Worm (Caenorhabditis elegans) whole organism, early embryonic: ENCODE data around the gene Y54G2A.32.

Experiments used
- B0310.2 ChIP-seq: sonication (generic microtip); optimal IDR thresholded peaks from 2 replicates; lab custom pipeline; 2016; ENCODE audit warnings: mild to moderate bottlenecking, missing genetic modification characterization, missing compliant biosample characterization
- F13C5.2 ChIP-seq: sonication (generic microtip); optimal IDR thresholded peaks from 2 replicates; lab custom pipeline; 2017; ENCODE audit warnings: mild to moderate bottlenecking, missing genetic modification characterization, inconsistent platforms, missing compliant biosample characterization
- aly-1 ChIP-seq: sonication (generic microtip); optimal IDR thresholded peaks from 2 replicates; lab custom pipeline; 2016; ENCODE audit warnings: missing genetic modification characterization, missing compliant biosample characterization
- ama-1 ChIP-seq: fragments of 150-350 bp; optimal IDR thresholded peaks from 2 replicates; lab custom pipeline; 2014
- ceh-13 ChIP-seq: fragments of 200-800 bp; sonication (Bioruptor generic); optimal IDR thresholded peaks from 2 replicates; lab custom pipeline; 2018; ENCODE audit warnings: mild to moderate bottlenecking, missing genetic modification characterization, missing compliant biosample characterization
- ceh-36 ChIP-seq: sonication (generic microtip); optimal IDR thresholded peaks from 2 replicates; lab custom pipeline; 2016; ENCODE audit warnings: missing genetic modification characterization, inconsistent platforms, missing compliant biosample characterization
- ets-7 ChIP-seq: sonication (generic microtip); optimal IDR thresholded peaks from 2 replicates; lab custom pipeline; 2016; ENCODE audit warnings: missing genotype, missing genetic modification characterization, missing compliant biosample characterization
- flt-1 ChIP-seq: fragments of 200-800 bp; sonication (Bioruptor generic); IDR thresholded peaks from 2 replicates; pipeline ENCODE4 v1.3.6; 2022; ENCODE audit warnings: missing genetic modification characterization, missing compliant biosample characterization
- hmbx-1 ChIP-seq: sonication (generic microtip); optimal IDR thresholded peaks from 2 replicates; lab custom pipeline; 2016; ENCODE audit warnings: mild to moderate bottlenecking, missing genetic modification characterization, missing compliant biosample characterization
- hmg-4 ChIP-seq: fragments of 200-800 bp; sonication (Bioruptor generic); optimal IDR thresholded peaks from 2 replicates; lab custom pipeline; 2018; ENCODE audit warnings: mild to moderate bottlenecking, missing genetic modification characterization, missing compliant biosample characterization
- hnd-1 ChIP-seq: sonication (generic microtip); optimal IDR thresholded peaks from 2 replicates; lab custom pipeline; 2016; ENCODE audit warnings: missing genetic modification characterization, missing compliant biosample characterization
- pes-1 ChIP-seq: fragments of 200-800 bp; sonication (Bioruptor generic); IDR thresholded peaks from 2 replicates; pipeline ENCODE4 v1.3.6; 2022; ENCODE audit warnings: missing genetic modification reagents, missing genetic modification characterization, missing compliant biosample characterization
- scrt-1 ChIP-seq: fragments of 200-800 bp; sonication (Bioruptor generic); IDR thresholded peaks from 2 replicates; pipeline ENCODE4 v1.3.6; 2022; ENCODE audit warnings: missing genetic modification characterization, missing compliant biosample characterization
- sea-1 ChIP-seq: fragments of 200-800 bp; sonication (Bioruptor generic); conservative IDR thresholded peaks from 2 replicates; pipeline ENCODE4 v1.3.6; 2022; ENCODE audit warnings: missing genetic modification characterization, missing compliant biosample characterization
- tbx-11 ChIP-seq: fragments of 200-800 bp; sonication (Bioruptor generic); IDR thresholded peaks from 2 replicates; pipeline ENCODE4 v1.3.6; 2022; ENCODE audit warnings: missing genetic modification characterization, missing compliant biosample characterization
- tbx-37 ChIP-seq: fragments of 200-800 bp; sonication (Bioruptor generic); conservative IDR thresholded peaks from 2 replicates; pipeline ENCODE4 v1.3.6; 2022; ENCODE audit warnings: missing genetic modification reagents, missing genetic modification characterization, missing compliant biosample characterization
- tra-4 ChIP-seq: sonication (generic microtip); optimal IDR thresholded peaks from 2 replicates; lab custom pipeline; 2017; ENCODE audit warnings: missing genetic modification characterization, missing compliant biosample characterization

Gene Y54G2A.32

DNA sequence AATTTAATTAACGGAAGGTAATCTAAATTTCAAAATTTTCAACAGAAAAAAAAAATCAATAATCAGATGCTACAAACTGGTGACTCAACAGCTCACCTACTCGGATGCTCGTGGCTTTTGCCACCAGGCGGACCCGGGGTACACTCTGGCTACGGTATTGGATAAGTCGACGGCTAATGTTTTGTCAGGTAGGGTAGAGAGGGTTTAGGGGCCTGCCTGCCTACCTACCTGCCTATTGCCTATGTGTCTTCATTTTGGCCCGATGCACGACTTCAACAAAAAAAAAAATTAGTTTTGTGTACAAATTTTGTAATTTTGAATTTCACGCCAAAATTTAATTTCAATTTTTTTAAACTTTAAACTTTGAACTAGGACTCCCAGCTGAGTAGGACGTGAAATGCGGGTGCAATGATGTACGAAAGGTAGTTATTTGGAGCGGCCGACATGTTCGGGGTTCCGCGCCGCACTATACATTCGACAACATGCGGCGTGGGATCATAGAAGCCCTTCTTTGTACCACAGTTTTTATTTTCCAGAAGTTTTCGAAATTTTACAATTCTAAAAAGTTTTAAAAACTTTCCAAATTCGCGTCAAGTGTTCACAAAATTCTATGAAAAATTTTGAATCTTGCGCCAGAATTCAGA is 21.8 kb downstream of the Y54G2A.32 start:
- TF ChIP-seq hmbx-1 (tag; lab: Kevin White, UChicago): no peak
- TF ChIP-seq sea-1 (GFP tag; lab: Robert Waterston, UW): no peak
- TF ChIP-seq aly-1 (tag; lab: Kevin White, UChicago): no peak

DNA sequence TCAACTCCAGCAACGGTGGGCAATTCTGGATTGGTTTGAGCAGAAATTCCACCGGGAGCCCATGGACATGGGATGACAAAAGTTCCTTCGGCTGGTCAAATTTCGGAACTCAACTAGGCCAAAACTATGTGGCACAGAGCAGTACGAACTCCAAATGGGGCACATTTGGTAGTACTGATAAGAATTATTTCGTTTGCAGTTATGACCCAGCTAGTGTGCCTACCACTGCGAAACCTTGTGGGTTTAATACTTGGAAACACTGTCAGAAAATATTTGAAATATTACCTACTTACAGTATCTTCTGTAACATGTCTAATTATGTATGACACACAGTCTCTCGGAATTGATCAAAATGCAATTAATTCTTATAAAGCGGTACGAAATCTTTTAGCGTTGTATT is 22.6 kb downstream of the Y54G2A.32 start:
- no peak for TF ChIP-seq hmg-4 (GFP tag; lab: Kevin White, UChicago)
- TF ChIP-seq aly-1 (tag; lab: Kevin White, UChicago): no peak
- no peak for TF ChIP-seq hmbx-1 (tag; lab: Kevin White, UChicago)
- no peak for TF ChIP-seq ama-1 (lab: Kevin White, UChicago)
- no peak for TF ChIP-seq ceh-13

DNA sequence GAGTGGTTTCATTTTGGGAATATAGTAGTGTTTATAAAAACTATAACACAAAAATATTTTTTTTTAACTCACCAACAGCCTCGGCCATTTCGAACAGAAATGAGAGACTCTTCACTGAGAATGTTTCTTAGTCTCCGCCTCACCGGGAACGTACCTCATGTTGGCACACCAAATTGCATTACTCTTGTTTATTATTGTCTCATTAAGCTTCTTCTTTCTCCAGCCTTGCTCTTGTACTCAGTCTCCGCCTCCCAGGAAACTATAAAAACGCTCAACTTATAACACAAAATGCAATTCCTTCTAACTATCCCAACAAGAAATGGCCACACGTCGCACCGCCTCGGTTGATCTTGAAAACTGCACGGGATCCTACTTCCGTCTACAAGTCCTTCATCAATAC is 28.8 kb downstream of the Y54G2A.32 start, which contains the start of the genes Y54G2A.48 and pudl-1:
Gene Y54G2A.48 (minus strand): TSS at position 101 of the 400 bp plus-strand sequence.
Gene pudl-1 (plus strand): TSS at position 320 of the 400 bp plus-strand sequence.
- TF ChIP-seq B0310.2 (tag; lab: Kevin White, UChicago): no peak
- TF ChIP-seq flt-1: no peak
- TF ChIP-seq hnd-1: no peak
- no peak for TF ChIP-seq hmbx-1 (tag; lab: Kevin White, UChicago)
- no peak for TF ChIP-seq F13C5.2 (tag; lab: Kevin White, UChicago)
- TF ChIP-seq ets-7: no peak
- no peak for TF ChIP-seq ceh-13
- TF ChIP-seq tbx-11 (GFP tag; lab: Robert Waterston, UW): no peak
- no peak for TF ChIP-seq tbx-37 (GFP tag; lab: Robert Waterston, UW)
- TF ChIP-seq scrt-1 (GFP tag; lab: Robert Waterston, UW): no peak
- no peak for TF ChIP-seq ceh-36
- TF ChIP-seq hmg-4 (GFP tag; lab: Kevin White, UChicago): no peak
- no peak for TF ChIP-seq ama-1 (lab: Kevin White, UChicago)
- no peak for TF ChIP-seq sea-1 (GFP tag; lab: Robert Waterston, UW)
- TF ChIP-seq tra-4 (tag; lab: Kevin White, UChicago): no peak
- no peak for TF ChIP-seq pes-1 (GFP tag; lab: Robert Waterston, UW)

DNA sequence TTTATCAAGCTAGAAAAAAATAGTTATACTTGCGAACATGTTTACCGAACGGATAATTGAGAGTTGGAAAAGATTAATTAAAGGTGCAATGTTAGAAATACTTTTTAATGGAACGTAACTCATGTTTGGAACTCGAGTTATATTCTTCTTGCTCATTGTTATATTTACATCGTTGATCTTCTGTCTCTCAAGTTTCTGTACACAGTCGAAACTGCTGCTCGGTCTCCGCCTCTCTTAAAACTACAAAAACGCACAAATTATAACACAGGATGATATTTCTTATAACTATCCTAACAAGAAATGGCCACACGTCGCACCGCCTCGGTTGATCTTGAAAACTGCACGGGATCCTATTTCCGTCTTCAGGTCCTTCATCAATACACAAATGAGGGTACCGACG is 30.8 kb downstream of the Y54G2A.32 start, which contains the start of gene pudl-2:
Gene pudl-2 (plus strand): TSS at position 301 of the 400 bp plus-strand sequence.
- TF ChIP-seq hmbx-1 (tag; lab: Kevin White, UChicago) (no peak), scrt-1 (GFP tag; lab: Robert Waterston, UW) (no peak), tra-4 (tag; lab: Kevin White, UChicago) (no peak), pes-1 (GFP tag; lab: Robert Waterston, UW) (no peak), flt-1 (no peak), ceh-36 (no peak), hmg-4 (GFP tag; lab: Kevin White, UChicago) (no peak), ets-7 (no peak), hnd-1 (no peak), B0310.2 (tag; lab: Kevin White, UChicago) (no peak), tbx-37 (GFP tag; lab: Robert Waterston, UW) (no peak), aly-1 (tag; lab: Kevin White, UChicago) (no peak), tbx-11 (GFP tag; lab: Robert Waterston, UW) (no peak), ceh-13 (no peak), sea-1 (GFP tag; lab: Robert Waterston, UW) (no peak), ama-1 (lab: Kevin White, UChicago) (no peak), F13C5.2 (tag; lab: Kevin White, UChicago) (no peak)

DNA sequence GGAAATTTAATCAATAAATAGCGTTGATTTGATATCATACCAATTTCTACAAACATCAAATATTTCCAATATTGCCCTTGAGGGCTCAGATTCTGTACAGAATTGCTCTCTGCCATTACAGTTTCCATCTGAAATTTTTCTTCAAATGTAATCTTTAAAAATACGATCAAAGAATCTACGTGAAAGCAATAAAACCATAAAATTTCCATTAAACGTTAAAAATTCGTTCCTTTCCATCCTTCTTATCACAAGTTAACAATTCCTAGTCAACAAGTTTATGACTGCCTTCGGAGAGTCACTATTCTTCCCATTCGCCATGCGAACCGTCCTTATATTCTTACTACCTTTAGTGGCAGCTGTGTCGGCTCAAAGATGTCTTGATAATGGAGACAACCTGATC is 31.6 kb downstream of the Y54G2A.32 start, which contains the start of gene clec-82:
Gene clec-82 (plus strand): TSS at position 301 of the 400 bp plus-strand sequence.
- TF ChIP-seq B0310.2 (tag; lab: Kevin White, UChicago) (no peak), pes-1 (GFP tag; lab: Robert Waterston, UW) (no peak), tra-4 (tag; lab: Kevin White, UChicago) (no peak), hnd-1 (no peak), hmg-4 (GFP tag; lab: Kevin White, UChicago) (no peak)

DNA sequence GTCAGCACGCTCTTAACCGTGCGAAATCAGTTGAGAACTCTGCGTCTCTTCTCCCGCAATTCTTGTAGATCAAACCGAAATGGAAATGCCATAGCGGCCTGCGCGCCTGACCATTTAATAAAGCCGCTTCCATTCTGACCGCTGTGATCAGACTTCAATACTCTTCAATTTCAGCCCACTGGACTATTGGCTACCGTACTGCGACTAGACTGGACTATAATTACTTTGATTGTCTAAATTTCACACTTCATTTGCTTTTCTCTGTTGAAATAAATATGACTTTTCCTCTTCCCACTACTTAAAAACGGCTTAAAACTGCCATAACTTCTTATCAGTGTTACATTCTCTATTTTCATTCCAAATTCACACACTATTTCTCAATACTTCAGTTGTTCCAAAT is 34.6 kb downstream of the Y54G2A.32 start, which contains the start of gene Y54G2A.7:
Gene Y54G2A.7 (plus strand): TSS at position 301 of the 400 bp plus-strand sequence.
- TF ChIP-seq ama-1 (lab: Kevin White, UChicago) (no peak), ceh-36 (no peak), hmg-4 (GFP tag; lab: Kevin White, UChicago) (no peak)

DNA sequence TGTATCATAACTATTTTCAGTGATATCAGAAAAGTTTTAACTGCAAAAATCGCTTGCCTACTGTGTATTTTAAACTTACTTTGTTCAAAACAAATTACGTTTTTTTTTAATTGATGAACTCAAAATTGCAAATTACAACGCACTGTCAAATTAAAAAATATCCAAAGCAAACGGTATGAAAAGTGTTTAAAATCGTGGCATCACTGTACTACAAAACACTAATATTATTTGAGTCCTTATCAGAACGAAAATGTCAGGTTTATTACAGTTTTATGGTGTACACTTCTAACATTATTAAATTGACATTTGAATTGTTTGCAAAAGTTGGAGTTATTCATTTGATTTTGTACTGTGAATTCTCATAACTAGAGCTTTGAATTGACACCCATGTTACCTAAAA is 37.5 kb downstream of the Y54G2A.32 start, which contains the start of gene clec-83:
Gene clec-83 (minus strand): TSS at position 213 of the 400 bp plus-strand sequence.
- TF ChIP-seq tbx-11 (GFP tag; lab: Robert Waterston, UW): no peak
- no peak for TF ChIP-seq hmg-4 (GFP tag; lab: Kevin White, UChicago)
- TF ChIP-seq B0310.2 (tag; lab: Kevin White, UChicago): no peak
- TF ChIP-seq ama-1 (lab: Kevin White, UChicago): no peak
- no peak for TF ChIP-seq ceh-36
- no peak for TF ChIP-seq pes-1 (GFP tag; lab: Robert Waterston, UW)

DNA sequence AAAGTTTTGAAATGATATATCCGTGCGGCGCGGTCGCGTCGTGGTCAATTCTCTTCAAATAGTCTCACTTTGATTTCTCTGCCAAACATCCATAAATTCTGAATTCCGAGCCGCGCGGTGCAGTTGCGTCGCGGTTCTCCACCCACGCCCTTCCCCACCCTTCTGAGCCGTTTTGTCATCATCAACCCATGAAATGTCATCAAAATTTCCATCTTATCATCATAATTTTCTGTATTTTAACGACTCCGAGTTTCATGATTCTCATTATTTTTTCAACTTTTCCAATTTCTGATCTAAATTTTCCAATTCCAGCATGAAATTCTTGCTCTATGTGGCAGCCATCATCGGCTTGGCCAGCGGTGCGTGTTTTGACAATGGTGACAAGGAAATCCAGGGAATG is 38.4 kb downstream of the Y54G2A.32 start, which contains the start of gene clec-84:
Gene clec-84 (plus strand): TSS at position 301 of the 400 bp plus-strand sequence.
- TF ChIP-seq hmg-4 (GFP tag; lab: Kevin White, UChicago): no peak
- no peak for TF ChIP-seq pes-1 (GFP tag; lab: Robert Waterston, UW)
- TF ChIP-seq hmbx-1 (tag; lab: Kevin White, UChicago): no peak
- TF ChIP-seq scrt-1 (GFP tag; lab: Robert Waterston, UW): no peak
- no peak for TF ChIP-seq flt-1
- TF ChIP-seq ets-7: no peak
- no peak for TF ChIP-seq tra-4 (tag; lab: Kevin White, UChicago)
- no peak for TF ChIP-seq tbx-37 (GFP tag; lab: Robert Waterston, UW)
- TF ChIP-seq B0310.2 (tag; lab: Kevin White, UChicago): no peak
- TF ChIP-seq aly-1 (tag; lab: Kevin White, UChicago): no peak
- no peak for TF ChIP-seq F13C5.2 (tag; lab: Kevin White, UChicago)
- TF ChIP-seq ceh-36: no peak
- no peak for TF ChIP-seq ceh-13
- TF ChIP-seq tbx-11 (GFP tag; lab: Robert Waterston, UW): no peak
- no peak for TF ChIP-seq ama-1 (lab: Kevin White, UChicago)
- no peak for TF ChIP-seq sea-1 (GFP tag; lab: Robert Waterston, UW)
- TF ChIP-seq hnd-1: no peak
